Worm (Caenorhabditis elegans) whole organism, L3 larva: ENCODE measurements around the gene F26H11.8.

Experiments
- mdl-1 ChIP-seq: fragments of 150-350 bp; optimal IDR thresholded peaks from 2 replicates; lab custom pipeline; 2014; ENCODE audit warnings: missing biosample characterization, missing genetic modification characterization
- nfya-1 ChIP-seq: sonication (generic microtip); optimal IDR thresholded peaks from 2 replicates; lab custom pipeline; 2017; ENCODE audit warnings: missing genetic modification characterization, mild to moderate bottlenecking, missing compliant biosample characterization, antibody characterized with exemption, moderate library complexity; ENCODE audit not compliant: insufficient read depth
- nhr-11 ChIP-seq: fragments of 150-350 bp; optimal IDR thresholded peaks from 2 replicates; lab custom pipeline; 2014; ENCODE audit warnings: missing biosample characterization, missing genetic modification characterization
- nhr-28 ChIP-seq: fragments of 150-350 bp; optimal IDR thresholded peaks from 2 replicates; lab custom pipeline; 2014; ENCODE audit warnings: missing biosample characterization, missing genetic modification characterization
- nhr-77 ChIP-seq: fragments of 150-350 bp; optimal IDR thresholded peaks from 2 replicates; lab custom pipeline; 2014; ENCODE audit warnings: missing biosample characterization, missing genetic modification characterization

ce11 chrII:14350768-14351167, 37.5 kb upstream of the F26H11.8 start:
- TF ChIP-seq nfya-1 (tag; lab: Kevin White, UChicago) (no peak), nhr-28 (tag; lab: Kevin White, UChicago) (no peak), mdl-1 (no peak), nhr-77 (tag; lab: Kevin White, UChicago) (no peak), nhr-11 (tag; lab: Kevin White, UChicago) (no peak)
